Worm (Caenorhabditis elegans) whole organism, midembryonic: ENCODE data around the gene T16G12.10.

Experiments used
- flt-1 ChIP-seq: fragments of 200-800 bp; sonication (Bioruptor generic); IDR thresholded peaks from 2 replicates; pipeline ENCODE4 v1.3.6; 2022; ENCODE audit warnings: missing genetic modification characterization, missing compliant biosample characterization
- klf-2 ChIP-seq: fragments of 200-800 bp; sonication (Bioruptor generic); conservative IDR thresholded peaks from 2 replicates; pipeline ENCODE4 v1.3.6; 2022; ENCODE audit warnings: missing genetic modification reagents, missing genetic modification characterization, missing compliant biosample characterization
- ref-1 ChIP-seq: fragments of 200-800 bp; sonication (Bioruptor generic); conservative IDR thresholded peaks from 2 replicates; pipeline ENCODE4 v1.3.6; 2022; ENCODE audit warnings: missing genetic modification reagents, missing genetic modification characterization, missing compliant biosample characterization
- tab-1 ChIP-seq: fragments of 200-800 bp; sonication (Bioruptor generic); IDR thresholded peaks from 2 replicates; pipeline ENCODE4 v1.3.6; 2022; ENCODE audit warnings: missing genetic modification characterization, missing compliant biosample characterization
- ztf-23 ChIP-seq: fragments of 200-800 bp; sonication (Bioruptor generic); IDR thresholded peaks from 2 replicates; pipeline ENCODE4 v1.3.6; 2022; ENCODE audit warnings: missing genetic modification reagents, missing genetic modification characterization, missing compliant biosample characterization
- ztf-29 ChIP-seq: fragments of 200-800 bp; sonication (Bioruptor generic); IDR thresholded peaks from 2 replicates; pipeline ENCODE4 v1.3.6; 2022; ENCODE audit warnings: missing genetic modification reagents, missing genetic modification characterization, missing compliant biosample characterization

DNA sequence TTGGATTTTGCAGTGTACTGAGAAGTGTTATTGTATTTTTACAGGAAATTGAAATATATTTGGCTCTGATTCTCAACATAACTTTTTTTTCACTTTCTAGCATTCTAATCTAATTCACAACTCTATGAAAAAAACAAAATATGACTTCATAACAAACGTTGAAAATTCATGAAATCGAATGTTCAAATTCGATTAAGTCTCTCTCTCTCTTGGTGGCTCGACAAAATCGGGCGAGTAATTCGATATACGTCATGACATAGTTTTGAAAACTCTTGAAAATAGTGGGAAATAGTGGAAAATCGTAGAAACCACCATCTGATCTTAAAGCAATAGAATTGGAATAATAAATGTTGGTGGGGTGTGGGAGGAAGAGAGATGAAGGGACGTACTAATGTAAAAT is 37.9 kb downstream of the T16G12.10 start:
- TF ChIP-seq ztf-23 (GFP tag; lab: Robert Waterston, UW) (no peak), ztf-29 (GFP tag; lab: Robert Waterston, UW) (no peak), tab-1 (GFP tag; lab: Robert Waterston, UW) (no peak), klf-2 (GFP tag; lab: Robert Waterston, UW) (no peak), flt-1 (GFP tag; lab: Robert Waterston, UW) (no peak), ref-1 (GFP tag; lab: Robert Waterston, UW) (no peak)
